Fruit fly (Drosophila melanogaster) whole organism, embryonic: ENCODE data around the gene CG14966.
A peak's percentile ranks its signal among the peaks of the same experiment; 100 is the strongest.

Source experiments
- Aef1 ChIP-seq: fragments of 200-800 bp; sonication (Bioruptor generic); IDR thresholded peaks from 3 replicates; pipeline ENCODE4 v1.3.6; 2022; ENCODE audit warnings: missing biosample characterization, missing genetic modification characterization
- BtbVII ChIP-seq: fragments of 200-800 bp; sonication (Bioruptor generic); optimal IDR thresholded peaks from 3 replicates; lab custom pipeline; 2017; ENCODE audit warnings: missing biosample characterization, mild to moderate bottlenecking, missing genetic modification characterization
- CG10462 ChIP-seq: fragments of 200-800 bp; sonication (Bioruptor generic); optimal IDR thresholded peaks from 2 replicates; lab custom pipeline; 2016; ENCODE audit warnings: missing biosample characterization, missing genetic modification characterization
- CG10565 ChIP-seq: fragments of 200-800 bp; sonication (Bioruptor generic); optimal IDR thresholded peaks from 3 replicates; lab custom pipeline; 2016; ENCODE audit warnings: missing biosample characterization, mild to moderate bottlenecking, missing genetic modification characterization
- CG13775 ChIP-seq: fragments of 200-800 bp; sonication (Bioruptor generic); optimal IDR thresholded peaks from 3 replicates; lab custom pipeline; 2017; ENCODE audit warnings: missing biosample characterization, mild to moderate bottlenecking, missing genetic modification characterization
- CG1529 ChIP-seq: fragments of 200-800 bp; sonication (Bioruptor generic); optimal IDR thresholded peaks from 3 replicates; lab custom pipeline; 2018; ENCODE audit warnings: missing biosample characterization, missing genetic modification characterization
- CG15479 ChIP-seq: fragments of 200-800 bp; sonication (Bioruptor generic); optimal IDR thresholded peaks from 3 replicates; lab custom pipeline; 2019; ENCODE audit warnings: missing biosample characterization, mild to moderate bottlenecking, missing genetic modification characterization, moderate library complexity
- CG16863 ChIP-seq: fragments of 200-800 bp; sonication (Bioruptor generic); optimal IDR thresholded peaks from 3 replicates; lab custom pipeline; 2016; ENCODE audit warnings: missing biosample characterization, missing genetic modification characterization
- CG30403 ChIP-seq: fragments of 200-800 bp; sonication (Bioruptor generic); optimal IDR thresholded peaks from 3 replicates; lab custom pipeline; 2016; ENCODE audit warnings: missing biosample characterization, missing genetic modification characterization
- CG30431 ChIP-seq: fragments of 200-800 bp; sonication (Bioruptor generic); optimal IDR thresholded peaks from 2 replicates; lab custom pipeline; 2017; ENCODE audit warnings: missing biosample characterization, missing genetic modification characterization
- CG3065 ChIP-seq: fragments of 200-800 bp; sonication (Bioruptor generic); optimal IDR thresholded peaks from 2 replicates; lab custom pipeline; 2016; ENCODE audit warnings: missing biosample characterization, missing genetic modification characterization
- CG32767 ChIP-seq: fragments of 200-800 bp; sonication (Bioruptor generic); IDR thresholded peaks from 2 replicates; pipeline ENCODE4 v1.3.6; 2022; ENCODE audit warnings: missing biosample characterization, missing genetic modification characterization
- CG34224 ChIP-seq: fragments of 200-800 bp; sonication (Bioruptor generic); IDR thresholded peaks from 3 replicates; pipeline ENCODE4 v1.3.6; 2022; ENCODE audit warnings: missing biosample characterization, missing genetic modification characterization; ENCODE audit not compliant: partially characterized antibody
- CG6765 ChIP-seq: fragments of 200-800 bp; sonication (Bioruptor generic); optimal IDR thresholded peaks from 3 replicates; lab custom pipeline; 2017; ENCODE audit warnings: missing biosample characterization, mild to moderate bottlenecking, missing genetic modification characterization
- CG6791 ChIP-seq: fragments of 200-800 bp; sonication (Bioruptor generic); IDR thresholded peaks from 3 replicates; pipeline ENCODE4 v1.3.6; 2022; ENCODE audit warnings: missing biosample characterization, missing genetic modification characterization; ENCODE audit not compliant: partially characterized antibody
- CG9817 ChIP-seq: fragments of 200-800 bp; sonication (Bioruptor generic); optimal IDR thresholded peaks from 2 replicates; lab custom pipeline; 2018; ENCODE audit warnings: missing biosample characterization, mild to moderate bottlenecking, missing genetic modification characterization, moderate library complexity
- H2.0 ChIP-seq: fragments of 200-800 bp; sonication (Bioruptor generic); IDR thresholded peaks from 2 replicates; pipeline ENCODE4 v1.3.6; 2022; ENCODE audit warnings: missing biosample characterization, missing genetic modification characterization
- HLH54F ChIP-seq: fragments of 200-800 bp; sonication (Bioruptor generic); optimal IDR thresholded peaks from 3 replicates; lab custom pipeline; 2016; ENCODE audit warnings: missing biosample characterization, missing genetic modification characterization
- HmgZ ChIP-seq: fragments of 200-800 bp; sonication (Bioruptor generic); optimal IDR thresholded peaks from 2 replicates; lab custom pipeline; 2018; ENCODE audit warnings: missing biosample characterization, mild to moderate bottlenecking, missing genetic modification characterization
- Hr39 ChIP-seq: fragments of >200 bp; optimal IDR thresholded peaks from 2 replicates; lab custom pipeline; 2017
- MESR4 ChIP-seq: fragments of 200-800 bp; sonication (Bioruptor generic); optimal IDR thresholded peaks from 2 replicates; lab custom pipeline; 2018; ENCODE audit warnings: missing biosample characterization, mild to moderate bottlenecking, missing genetic modification characterization, moderate library complexity
- MTF-1 ChIP-seq: fragments of 200-800 bp; sonication (Bioruptor generic); optimal IDR thresholded peaks from 2 replicates; lab custom pipeline; 2018; ENCODE audit warnings: missing biosample characterization, mild to moderate bottlenecking, missing genetic modification characterization, borderline replicate concordance
- Mad ChIP-seq: fragments of 200-800 bp; sonication (Bioruptor generic); optimal IDR thresholded peaks from 2 replicates; lab custom pipeline; 2016; ENCODE audit warnings: missing biosample characterization, missing genetic modification characterization
- Mes4 ChIP-seq: fragments of 200-800 bp; sonication (Bioruptor generic); optimal IDR thresholded peaks from 2 replicates; lab custom pipeline; 2016; ENCODE audit warnings: missing biosample characterization, missing genetic modification characterization
- NC2β ChIP-seq: fragments of 200-800 bp; sonication (Bioruptor generic); optimal IDR thresholded peaks from 2 replicates; lab custom pipeline; 2016; ENCODE audit warnings: missing biosample characterization, missing genetic modification characterization
- Spps ChIP-seq: fragments of 200-800 bp; sonication (Bioruptor generic); optimal IDR thresholded peaks from 2 replicates; lab custom pipeline; 2018; ENCODE audit warnings: missing biosample characterization, mild to moderate bottlenecking, missing genetic modification characterization
- Sry-β ChIP-seq: fragments of 200-800 bp; sonication (Bioruptor generic); optimal IDR thresholded peaks from 2 replicates; lab custom pipeline; 2018; ENCODE audit warnings: missing biosample characterization, mild to moderate bottlenecking, missing genetic modification characterization, moderate library complexity
- al ChIP-seq: fragments of 200-800 bp; sonication (Bioruptor generic); IDR thresholded peaks from 2 replicates; pipeline ENCODE4 v1.3.6; 2022; ENCODE audit warnings: missing biosample characterization, missing genetic modification characterization
- amos ChIP-seq: fragments of 200-800 bp; sonication (Bioruptor generic); IDR thresholded peaks from 2 replicates; pipeline ENCODE4 v1.3.6; 2022; ENCODE audit warnings: missing biosample characterization, missing genetic modification characterization; ENCODE audit not compliant: partially characterized antibody
- ato ChIP-seq: fragments of 200-800 bp; sonication (Bioruptor generic); IDR thresholded peaks from 2 replicates; pipeline ENCODE4 v1.3.6; 2022; ENCODE audit warnings: missing biosample characterization, missing genetic modification characterization; ENCODE audit not compliant: partially characterized antibody
- bbx ChIP-seq: fragments of 200-800 bp; sonication (Bioruptor generic); IDR thresholded peaks from 2 replicates; pipeline ENCODE4 v1.3.6; 2022; ENCODE audit warnings: missing biosample characterization, missing genetic modification characterization; ENCODE audit not compliant: partially characterized antibody
- br ChIP-seq: fragments of >200 bp; optimal IDR thresholded peaks from 2 replicates; lab custom pipeline; 2017
- croc ChIP-seq: fragments of 200-800 bp; sonication (Bioruptor generic); conservative IDR thresholded peaks from 3 replicates; pipeline ENCODE4 v1.3.6; 2022; ENCODE audit warnings: missing biosample characterization, missing genetic modification characterization
- fd3F ChIP-seq: fragments of 200-800 bp; sonication (Bioruptor generic); optimal IDR thresholded peaks from 2 replicates; lab custom pipeline; 2018; ENCODE audit warnings: missing biosample characterization, mild to moderate bottlenecking, missing genetic modification characterization, moderate library complexity
- gcm2 ChIP-seq: fragments of 200-800 bp; sonication (Bioruptor generic); optimal IDR thresholded peaks from 2 replicates; lab custom pipeline; 2016; ENCODE audit warnings: missing biosample characterization, missing genetic modification characterization
- ham ChIP-seq: fragments of 200-800 bp; sonication (Bioruptor generic); IDR thresholded peaks from 2 replicates; pipeline ENCODE4 v1.3.6; 2022; ENCODE audit warnings: missing biosample characterization, missing genetic modification characterization
- hb ChIP-seq: fragments of 200-800 bp; sonication (Bioruptor generic); IDR thresholded peaks from 3 replicates; pipeline ENCODE4 v1.3.6; 2022; ENCODE audit warnings: missing biosample characterization, missing genetic modification characterization; ENCODE audit not compliant: partially characterized antibody
- klu ChIP-seq: fragments of 200-800 bp; sonication (Bioruptor generic); IDR thresholded peaks from 2 replicates; pipeline ENCODE4 v1.3.6; 2022; ENCODE audit warnings: missing biosample characterization, missing genetic modification characterization
- lab ChIP-seq: fragments of 200-800 bp; sonication (Bioruptor generic); optimal IDR thresholded peaks from 3 replicates; lab custom pipeline; 2017; ENCODE audit warnings: missing biosample characterization, missing genetic modification characterization, mild to moderate bottlenecking, moderate library complexity, missing genetic modification reagents
- lmd ChIP-seq: fragments of 200-800 bp; sonication (Bioruptor generic); IDR thresholded peaks from 2 replicates; pipeline ENCODE4 v1.3.6; 2022; ENCODE audit warnings: missing biosample characterization, missing genetic modification characterization
- odd ChIP-seq: fragments of 200-800 bp; sonication (Bioruptor generic); optimal IDR thresholded peaks from 2 replicates; lab custom pipeline; 2017; ENCODE audit warnings: missing biosample characterization, mild to moderate bottlenecking, missing genetic modification characterization
- otp ChIP-seq: fragments of 200-800 bp; sonication (Bioruptor generic); IDR thresholded peaks from 3 replicates; pipeline ENCODE4, ENCODE4 v1.3.6; 2022; ENCODE audit warnings: missing biosample characterization, missing genetic modification characterization
- pnt ChIP-seq: fragments of 200-800 bp; sonication (Bioruptor generic); optimal IDR thresholded peaks from 3 replicates; lab custom pipeline; 2016; ENCODE audit warnings: missing biosample characterization, missing genetic modification characterization
- pum ChIP-seq: fragments of 200-800 bp; sonication (Bioruptor generic); optimal IDR thresholded peaks from 2 replicates; lab custom pipeline; 2016; ENCODE audit warnings: missing biosample characterization, missing genetic modification characterization
- sd ChIP-seq: fragments of 200-800 bp; sonication (Bioruptor generic); optimal IDR thresholded peaks from 3 replicates; lab custom pipeline; 2018; ENCODE audit warnings: missing biosample characterization, mild to moderate bottlenecking, missing genetic modification characterization, moderate library complexity
- sens ChIP-seq: fragments of 200-800 bp; sonication (Bioruptor generic); peaks from one replicate; lab custom pipeline; 2016; ENCODE audit warnings: missing biosample characterization, missing genetic modification characterization
- slp2 ChIP-seq: fragments of 200-800 bp; sonication (Bioruptor generic); optimal IDR thresholded peaks from 2 replicates; lab custom pipeline; 2016; ENCODE audit warnings: missing biosample characterization, missing genetic modification characterization
- sqz ChIP-seq: fragments of 200-800 bp; sonication (Bioruptor generic); optimal IDR thresholded peaks from 3 replicates; lab custom pipeline; 2018; ENCODE audit warnings: missing biosample characterization, mild to moderate bottlenecking, missing genetic modification characterization
- ssp ChIP-seq: fragments of 200-800 bp; sonication (Bioruptor generic); IDR thresholded peaks from 2 replicates; pipeline ENCODE4 v1.3.6; 2022; ENCODE audit warnings: missing biosample characterization, missing genetic modification characterization
- twi ChIP-seq: fragments of 200-800 bp; optimal IDR thresholded peaks from 2 replicates; lab custom pipeline; 2019; ENCODE audit warnings: missing biosample characterization, mild to moderate bottlenecking, missing genetic modification characterization, moderate library complexity
- vvl ChIP-seq: fragments of 200-800 bp; sonication (Bioruptor generic); IDR thresholded peaks from 2 replicates; pipeline ENCODE4 v1.3.6; 2022; ENCODE audit warnings: missing biosample characterization, missing genetic modification characterization
- wek ChIP-seq: fragments of 200-800 bp; sonication (Bioruptor generic); optimal IDR thresholded peaks from 3 replicates; lab custom pipeline; 2018; ENCODE audit warnings: missing biosample characterization, mild to moderate bottlenecking, missing genetic modification characterization, moderate library complexity

The CG14966 gene

DNA sequence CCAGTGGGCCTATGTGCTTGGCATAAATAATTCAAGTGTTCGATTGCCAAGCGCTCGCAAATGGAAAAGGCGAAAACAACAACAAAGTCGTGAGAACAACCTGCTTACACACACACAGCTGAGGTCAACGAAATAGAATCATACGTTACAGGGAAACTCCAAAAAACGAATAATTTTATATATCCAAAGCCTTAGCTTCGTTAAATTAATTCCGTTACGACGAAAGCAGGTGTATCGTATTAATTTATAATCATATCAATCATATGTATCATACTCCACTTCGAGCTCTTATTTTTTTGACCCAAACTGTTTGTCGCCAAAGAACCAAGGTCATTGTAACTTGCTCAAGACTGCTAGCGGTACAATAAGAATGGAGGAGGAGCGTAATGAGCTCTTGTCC is 18.0 kb downstream of the CG14966 start (continued):
- TF ChIP-seq CG30403 (GFP tag; lab: Kevin White, UChicago) (peak; percentile 86), sens (peak; percentile 97), CG16863 (peak; percentile 79), Hr39 (no peak), CG10565 (GFP tag; lab: Kevin White, UChicago) (peak; percentile 70), CG1529 (GFP tag; lab: Kevin White, UChicago) (peak; percentile 62), sd (no peak), otp (GFP tag; lab: Robert Waterston, UW) (peak; percentile 59; the same call in 2 of the 3 replicates), BtbVII (GFP tag; lab: Kevin White, UChicago) (peak; percentile 92), CG15479 (GFP tag; lab: Kevin White, UChicago) (no peak), CG9817 (tag; lab: Kevin White, UChicago) (peak; percentile 76), HLH54F (GFP tag; lab: Kevin White, UChicago) (peak; percentile 77), Mad (GFP tag; lab: Kevin White, UChicago) (peak; percentile 65), pum (peak; percentile 77), MESR4 (GFP tag; lab: Kevin White, UChicago) (no peak), Spps (tag; lab: Kevin White, UChicago) (peak; percentile 86), br (no peak), ssp (GFP tag; lab: Robert Waterston, UW) (peak; percentile 75), CG13775 (GFP tag; lab: Kevin White, UChicago) (peak; percentile 78), wek (peak; percentile 48), lab (GFP tag; lab: Kevin White, UChicago) (peak; percentile 94), H2.0 (GFP tag; lab: Robert Waterston, UW) (peak; percentile 78), ato (GFP tag; lab: Robert Waterston, UW) (no peak), Mes4 (GFP tag; lab: Kevin White, UChicago) (peak; percentile 60), slp2 (GFP tag; lab: Kevin White, UChicago) (peak; percentile 70), vvl (GFP tag; lab: Robert Waterston, UW) (peak; percentile 94), lmd (GFP tag; lab: Robert Waterston, UW) (peak; percentile 90), NC2β (GFP tag; lab: Kevin White, UChicago) (peak; percentile 52), croc (peak; percentile 83), ham (GFP tag; lab: Robert Waterston, UW) (peak; percentile 42; the same call in 1 of the 2 replicates), twi (tag; lab: Kevin White, UChicago) (no peak), Sry-β (GFP tag; lab: Kevin White, UChicago) (no peak), Aef1 (peak; percentile 84), CG3065 (peak; percentile 68), al (peak; percentile 76), sqz (GFP tag; lab: Kevin White, UChicago) (no peak), gcm2 (GFP tag; lab: Kevin White, UChicago) (peak; percentile 83), CG30431 (peak; percentile 76), HmgZ (tag; lab: Kevin White, UChicago) (peak; percentile 85), CG6765 (peak; percentile 84), bbx (GFP tag; lab: Robert Waterston, UW) (no peak), klu (GFP tag; lab: Robert Waterston, UW) (peak; percentile 62), CG34224 (GFP tag; lab: Robert Waterston, UW) (no peak), hb (GFP tag; lab: Robert Waterston, UW) (no peak), amos (GFP tag; lab: Robert Waterston, UW) (no peak), pnt (GFP tag; lab: Kevin White, UChicago) (peak; percentile 70), CG6791 (no peak), odd (no peak), fd3F (GFP tag; lab: Kevin White, UChicago) (peak; percentile 80), MTF-1 (GFP tag; lab: Kevin White, UChicago) (peak; percentile 75), CG10462 (peak; percentile 64), CG32767 (GFP tag; lab: Robert Waterston, UW) (peak; percentile 63)
